Worm (Caenorhabditis elegans) whole organism, young adult: ENCODE measurements around the gene B0310.2.

ENCODE experiments used
- C06A6.2 ChIP-seq: fragments of 200-800 bp; sonication (Bioruptor generic); conservative IDR thresholded peaks from 2 replicates; pipeline ENCODE4 v1.3.6; 2022; ENCODE audit warnings: missing genetic modification characterization, missing compliant biosample characterization
- C17E4.6 ChIP-seq: fragments of 200-800 bp; sonication (Bioruptor generic); IDR thresholded peaks from 2 replicates; pipeline ENCODE4 v1.3.6; 2022; ENCODE audit warnings: missing genetic modification reagents, missing genetic modification characterization, missing compliant biosample characterization
- D2030.7 ChIP-seq: fragments of 200-800 bp; sonication (Bioruptor generic); IDR thresholded peaks from 2 replicates; pipeline ENCODE4 v1.3.6; 2022; ENCODE audit warnings: missing genetic modification reagents, missing genetic modification characterization, missing compliant biosample characterization
- F23B12.7 ChIP-seq: sonication (generic microtip); optimal IDR thresholded peaks from 2 replicates; lab custom pipeline; 2017; ENCODE audit warnings: missing genetic modification characterization, mild to moderate bottlenecking, missing compliant biosample characterization, antibody characterized with exemption, moderate library complexity; ENCODE audit not compliant: insufficient read depth
- F33H1.4 ChIP-seq: fragments of 200-800 bp; sonication (Bioruptor generic); IDR thresholded peaks from 2 replicates; pipeline ENCODE4 v1.3.6; 2022; ENCODE audit warnings: missing genetic modification reagents, missing genetic modification characterization, missing compliant biosample characterization
- F39B2.1 ChIP-seq: fragments of 200-800 bp; sonication (Bioruptor generic); IDR thresholded peaks from 2 replicates; pipeline ENCODE4 v1.3.6; 2022; ENCODE audit warnings: missing genetic modification reagents, missing genetic modification characterization, missing compliant biosample characterization
- F49E8.2 ChIP-seq: sonication (generic microtip); optimal IDR thresholded peaks from 3 replicates; lab custom pipeline; 2017; ENCODE audit warnings: missing genetic modification characterization, mild to moderate bottlenecking, missing compliant biosample characterization, antibody characterized with exemption, moderate library complexity; ENCODE audit not compliant: insufficient read depth
- F55B11.4 ChIP-seq: sonication (generic microtip); optimal IDR thresholded peaks from 2 replicates; lab custom pipeline; 2016; ENCODE audit warnings: missing compliant biosample characterization, missing genetic modification characterization, borderline replicate concordance; ENCODE audit not compliant: insufficient read depth
- T26A5.8 ChIP-seq: sonication (generic microtip); optimal IDR thresholded peaks from 2 replicates; lab custom pipeline; 2016; ENCODE audit warnings: missing genetic modification characterization, missing compliant biosample characterization
- Y53G8AR.9 ChIP-seq: fragments of 200-800 bp; sonication (Bioruptor generic); conservative IDR thresholded peaks from 2 replicates; pipeline ENCODE4 v1.3.6; 2022; ENCODE audit warnings: missing genetic modification reagents, missing genetic modification characterization, missing compliant biosample characterization
- Y95B8A.8 ChIP-seq: fragments of 200-800 bp; sonication (Bioruptor generic); IDR thresholded peaks from 2 replicates; pipeline ENCODE4 v1.3.6; 2022; ENCODE audit warnings: missing genetic modification reagents, missing genetic modification characterization, missing compliant biosample characterization
- akir-1 ChIP-seq: fragments of 200-800 bp; sonication (Bioruptor generic); optimal IDR thresholded peaks from 2 replicates; lab custom pipeline; 2018; ENCODE audit warnings: mild to moderate bottlenecking, missing genetic modification characterization, moderate library complexity, missing compliant biosample characterization
- ama-1 ChIP-seq, 3 experiments: fragments of 150-350 bp in 1 of 3; sonication (generic microtip) in 2 of 3; optimal IDR thresholded peaks; 2 replicates each; lab custom pipeline; 2014 to 2018; ENCODE audit warnings: missing biosample characterization in 2 of 3, missing genetic modification characterization in 2 of 3, missing genetic modification reagents in 2 of 3
- attf-3 ChIP-seq: fragments of 200-800 bp; sonication (Bioruptor generic); conservative IDR thresholded peaks from 2 replicates; pipeline ENCODE4 v1.3.6; 2022; ENCODE audit warnings: missing genetic modification reagents, missing genetic modification characterization, missing compliant biosample characterization
- attf-5 ChIP-seq: fragments of 200-800 bp; sonication (Bioruptor generic); optimal IDR thresholded peaks from 2 replicates; lab custom pipeline; 2018; ENCODE audit warnings: mild to moderate bottlenecking, missing genetic modification characterization, missing compliant biosample characterization
- ceh-100 ChIP-seq: fragments of 200-800 bp; sonication (Bioruptor generic); IDR thresholded peaks from 2 replicates; pipeline ENCODE4 v1.3.6; 2022; ENCODE audit warnings: missing genetic modification reagents, missing genetic modification characterization, missing compliant biosample characterization
- ceh-27 ChIP-seq: fragments of 200-800 bp; sonication (Bioruptor generic); optimal IDR thresholded peaks from 2 replicates; lab custom pipeline; 2018; ENCODE audit warnings: mild to moderate bottlenecking, missing genetic modification characterization, moderate library complexity, missing compliant biosample characterization
- chd-7 ChIP-seq: sonication (generic microtip); optimal IDR thresholded peaks from 2 replicates; lab custom pipeline; 2016; ENCODE audit warnings: mild to moderate bottlenecking, missing genetic modification characterization, moderate library complexity, missing compliant biosample characterization
- die-1 ChIP-seq: sonication (generic microtip); optimal IDR thresholded peaks from 2 replicates; lab custom pipeline; 2016; ENCODE audit warnings: missing genotype, mild to moderate bottlenecking, missing genetic modification characterization, missing compliant biosample characterization
- dpff-1 ChIP-seq: sonication (generic microtip); optimal IDR thresholded peaks from 2 replicates; lab custom pipeline; 2017; ENCODE audit warnings: mild to moderate bottlenecking, missing genetic modification characterization, missing compliant biosample characterization
- dpl-1 ChIP-seq: fragments of 150-350 bp; optimal IDR thresholded peaks from 2 replicates; lab custom pipeline; 2014; ENCODE audit warnings: missing biosample characterization, missing genetic modification reagents, missing genetic modification characterization
- efl-1 ChIP-seq: fragments of 150-350 bp; optimal IDR thresholded peaks from 2 replicates; lab custom pipeline; 2014; ENCODE audit warnings: missing biosample characterization, missing genetic modification reagents, missing genetic modification characterization
- ets-4 ChIP-seq: fragments of 200-800 bp; sonication (Bioruptor generic); optimal IDR thresholded peaks from 2 replicates; lab custom pipeline; 2018; ENCODE audit warnings: mild to moderate bottlenecking, missing genetic modification characterization, missing compliant biosample characterization
- fkh-3 ChIP-seq: sonication (generic microtip); optimal IDR thresholded peaks from 2 replicates; lab custom pipeline; 2016; ENCODE audit warnings: mild to moderate bottlenecking, missing genetic modification characterization, missing compliant biosample characterization
- him-1 ChIP-seq: sonication (generic microtip); optimal IDR thresholded peaks from 2 replicates; lab custom pipeline; 2016; ENCODE audit warnings: missing genotype, missing genetic modification reagents, missing genetic modification characterization, missing compliant biosample characterization
- hlh-12 ChIP-seq: sonication (generic microtip); optimal IDR thresholded peaks from 2 replicates; lab custom pipeline; 2016; ENCODE audit warnings: missing genetic modification characterization, missing compliant biosample characterization
- hlh-26 ChIP-seq: fragments of 200-800 bp; sonication (Bioruptor generic); conservative IDR thresholded peaks from 2 replicates; pipeline ENCODE4 v1.3.6; 2022; ENCODE audit warnings: missing genetic modification reagents, missing genetic modification characterization, missing compliant biosample characterization
- let-526 ChIP-seq: fragments of 200-800 bp; sonication (Bioruptor generic); IDR thresholded peaks from 2 replicates; pipeline ENCODE4 v1.3.6; 2022; ENCODE audit warnings: missing genetic modification reagents, missing genetic modification characterization, missing compliant biosample characterization
- lin-26 ChIP-seq: fragments of 200-800 bp; sonication (Bioruptor generic); IDR thresholded peaks from 2 replicates; pipeline ENCODE4 v1.3.6; 2022; ENCODE audit warnings: missing genetic modification reagents, missing genetic modification characterization, missing compliant biosample characterization
- lin-54 ChIP-seq: fragments of 200-800 bp; sonication (Bioruptor generic); optimal IDR thresholded peaks from 2 replicates; lab custom pipeline; 2018; ENCODE audit warnings: mild to moderate bottlenecking, missing genetic modification characterization, missing compliant biosample characterization
- lsl-1 ChIP-seq: fragments of 200-800 bp; sonication (Bioruptor generic); optimal IDR thresholded peaks from 2 replicates; lab custom pipeline; 2018; ENCODE audit warnings: mild to moderate bottlenecking, missing genetic modification characterization, moderate library complexity, missing compliant biosample characterization
- lsy-27 ChIP-seq: sonication (generic microtip); optimal IDR thresholded peaks from 2 replicates; lab custom pipeline; 2017; ENCODE audit warnings: missing genetic modification characterization, mild to moderate bottlenecking, missing compliant biosample characterization, antibody characterized with exemption, missing genotype, borderline replicate concordance; ENCODE audit not compliant: insufficient read depth
- madf-10 ChIP-seq: sonication (generic microtip); optimal IDR thresholded peaks from 2 replicates; lab custom pipeline; 2016; ENCODE audit warnings: mild to moderate bottlenecking, missing genetic modification characterization, missing compliant biosample characterization
- nfya-2 ChIP-seq: fragments of 200-800 bp; sonication (Bioruptor generic); IDR thresholded peaks from 2 replicates; pipeline ENCODE4 v1.3.6; 2022; ENCODE audit warnings: missing genetic modification reagents, missing genetic modification characterization, missing compliant biosample characterization
- rcor-1 ChIP-seq: fragments of 200-800 bp; sonication (Bioruptor generic); IDR thresholded peaks from 2 replicates; pipeline ENCODE4 v1.3.6; 2022; ENCODE audit warnings: missing genetic modification reagents, missing genetic modification characterization, missing compliant biosample characterization
- repo-1 ChIP-seq: sonication (generic microtip); optimal IDR thresholded peaks from 2 replicates; lab custom pipeline; 2017; ENCODE audit warnings: mild to moderate bottlenecking, missing genetic modification characterization, missing compliant biosample characterization
- rpc-1 ChIP-seq, 2 experiments: fragments of 150-350 bp in 1 of 2; sonication (generic microtip) in 1 of 2; optimal IDR thresholded peaks; 2 replicates each; lab custom pipeline; 2014 to 2018; ENCODE audit warnings: missing biosample characterization in 1 of 2, missing genetic modification characterization in 1 of 2, missing genetic modification reagents in 1 of 2, missing genotype in 1 of 2
- sdz-38 ChIP-seq: sonication (generic microtip); optimal IDR thresholded peaks from 2 replicates; lab custom pipeline; 2016; ENCODE audit warnings: missing genotype, missing genetic modification characterization, missing compliant biosample characterization
- snpc-1.1 ChIP-seq: sonication (generic microtip); optimal IDR thresholded peaks from 2 replicates; lab custom pipeline; 2017; ENCODE audit warnings: missing genetic modification characterization, mild to moderate bottlenecking, missing compliant biosample characterization, antibody characterized with exemption, moderate library complexity, missing genotype, missing genetic modification reagents; ENCODE audit not compliant: insufficient read depth
- snpc-1.3 ChIP-seq: sonication (generic microtip); optimal IDR thresholded peaks from 2 replicates; lab custom pipeline; 2017; ENCODE audit warnings: missing genetic modification characterization, mild to moderate bottlenecking, missing compliant biosample characterization, antibody characterized with exemption, moderate library complexity, missing genotype, missing genetic modification reagents; ENCODE audit not compliant: insufficient read depth
- snpc-3.4 ChIP-seq: sonication (generic microtip); optimal IDR thresholded peaks from 2 replicates; lab custom pipeline; 2017; ENCODE audit warnings: missing genetic modification characterization, mild to moderate bottlenecking, missing compliant biosample characterization, antibody characterized with exemption, moderate library complexity, missing genotype, missing genetic modification reagents
- somi-1 ChIP-seq: fragments of 200-800 bp; sonication (Bioruptor generic); optimal IDR thresholded peaks from 2 replicates; lab custom pipeline; 2018; ENCODE audit warnings: mild to moderate bottlenecking, missing genetic modification characterization, missing compliant biosample characterization
- sptf-2 ChIP-seq: fragments of 200-800 bp; sonication (Bioruptor generic); optimal IDR thresholded peaks from 2 replicates; lab custom pipeline; 2018; ENCODE audit warnings: mild to moderate bottlenecking, missing genetic modification characterization, missing compliant biosample characterization
- unc-62 ChIP-seq: fragments of 150-350 bp; optimal IDR thresholded peaks from 2 replicates; lab custom pipeline; 2014; ENCODE audit warnings: missing biosample characterization, missing genetic modification reagents, missing genetic modification characterization
- ztf-22 ChIP-seq: fragments of 200-800 bp; sonication (Bioruptor generic); optimal IDR thresholded peaks from 2 replicates; lab custom pipeline; 2018; ENCODE audit warnings: mild to moderate bottlenecking, missing genetic modification characterization, moderate library complexity, missing compliant biosample characterization
- ztf-28 ChIP-seq: fragments of 200-800 bp; sonication (Bioruptor generic); IDR thresholded peaks from 2 replicates; pipeline ENCODE4 v1.3.6; 2022; ENCODE audit warnings: missing genetic modification reagents, missing genetic modification characterization, missing compliant biosample characterization
- ztf-3 ChIP-seq: fragments of 200-800 bp; sonication (Bioruptor generic); optimal IDR thresholded peaks from 2 replicates; lab custom pipeline; 2018; ENCODE audit warnings: mild to moderate bottlenecking, missing genetic modification characterization, missing compliant biosample characterization

Gene B0310.2

DNA sequence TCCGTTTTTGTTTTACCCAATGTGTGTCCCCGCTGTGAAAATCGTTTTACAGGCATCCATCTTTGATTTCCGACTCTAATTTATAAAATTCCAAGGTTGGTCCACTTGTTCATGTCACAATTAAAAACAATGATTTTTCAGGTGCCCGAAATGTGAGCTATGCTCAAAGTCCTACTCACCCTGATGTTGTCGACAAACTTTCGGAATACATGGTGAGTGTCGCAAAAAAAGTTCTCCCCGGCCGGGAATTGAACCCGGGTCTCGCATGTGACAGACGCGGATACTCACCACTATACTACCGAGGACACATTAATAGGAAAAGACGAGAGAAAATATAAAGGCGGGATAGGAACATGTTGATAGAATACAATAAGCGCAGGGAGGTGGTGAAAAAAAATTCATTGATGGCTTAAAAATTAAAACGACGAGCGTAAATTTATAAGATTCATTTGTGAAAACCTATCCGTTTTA lies 17.1 kb downstream of the B0310.2 start, which contains the start of gene egl-17 (continued):
- TF ChIP-seq him-1 (tag; lab: Kevin White, UChicago) (peak; percentile 98), snpc-3.4 (peak; percentile 73), dpff-1 (tag; lab: Kevin White, UChicago) (no peak), lin-54 (GFP tag; lab: Kevin White, UChicago) (peak; percentile 65), sptf-2 (peak; percentile 78), ceh-100 (GFP tag; lab: Robert Waterston, UW) (peak; percentile 67; the same call in 1 of the 2 replicates), T26A5.8 (tag; lab: Kevin White, UChicago) (peak; percentile 63), F39B2.1 (GFP tag; lab: Robert Waterston, UW) (no peak), Y53G8AR.9 (GFP tag; lab: Robert Waterston, UW) (peak; percentile 83), die-1 (peak; percentile 94), rpc-1 (optimal IDR thresholded peaks at IDR 0.05; lab: Kevin White, UChicago) (peak; percentile 98), rpc-1 (tag; optimal IDR thresholded peaks at IDR 0.05; lab: Kevin White, UChicago) (peak; percentile 99), unc-62 (GFP tag; lab: Kevin White, UChicago) (no peak), F33H1.4 (GFP tag; lab: Robert Waterston, UW) (0 out of 2 replicates have a peak, but pooled peaks have one; percentile 11), rcor-1 (GFP tag; lab: Robert Waterston, UW) (peak; percentile 87), nfya-2 (0 out of 2 replicates have a peak, but pooled peaks have one; percentile 10), snpc-1.1 (tag; lab: Kevin White, UChicago) (peak; percentile 75), F49E8.2 (tag; lab: Kevin White, UChicago) (no peak), hlh-12 (peak; percentile 79), F55B11.4 (tag; lab: Kevin White, UChicago) (no peak), sdz-38 (tag; lab: Kevin White, UChicago) (peak; percentile 22), repo-1 (tag; lab: Kevin White, UChicago) (peak; percentile 83), hlh-26 (GFP tag; lab: Robert Waterston, UW) (no peak), ztf-22 (GFP tag; lab: Kevin White, UChicago) (peak; percentile 52), D2030.7 (peak; percentile 78), ama-1 (optimal IDR thresholded peaks at IDR 0.05; lab: Kevin White, UChicago) (no peak), ama-1 (GFP tag; optimal IDR thresholded peaks at IDR 0.05; lab: Kevin White, UChicago) (peak; percentile 92 to 96), C17E4.6 (GFP tag; lab: Robert Waterston, UW) (peak; percentile 64; the same call in 1 of the 2 replicates), attf-3 (GFP tag; lab: Robert Waterston, UW) (peak; percentile 44; the same call in 1 of the 2 replicates), let-526 (0 out of 2 replicates have a peak, but pooled peaks have one; percentile 15), lin-26 (GFP tag; lab: Robert Waterston, UW) (peak; percentile 94), ztf-28 (GFP tag; lab: Robert Waterston, UW) (peak; percentile 87), C06A6.2 (GFP tag; lab: Robert Waterston, UW) (peak; percentile 71), dpl-1 (GFP tag; lab: Kevin White, UChicago) (no peak), efl-1 (no peak), akir-1 (GFP tag; lab: Kevin White, UChicago) (no peak), chd-7 (peak; percentile 85), lsy-27 (no peak), lsl-1 (GFP tag; lab: Kevin White, UChicago) (peak; percentile 28)

DNA sequence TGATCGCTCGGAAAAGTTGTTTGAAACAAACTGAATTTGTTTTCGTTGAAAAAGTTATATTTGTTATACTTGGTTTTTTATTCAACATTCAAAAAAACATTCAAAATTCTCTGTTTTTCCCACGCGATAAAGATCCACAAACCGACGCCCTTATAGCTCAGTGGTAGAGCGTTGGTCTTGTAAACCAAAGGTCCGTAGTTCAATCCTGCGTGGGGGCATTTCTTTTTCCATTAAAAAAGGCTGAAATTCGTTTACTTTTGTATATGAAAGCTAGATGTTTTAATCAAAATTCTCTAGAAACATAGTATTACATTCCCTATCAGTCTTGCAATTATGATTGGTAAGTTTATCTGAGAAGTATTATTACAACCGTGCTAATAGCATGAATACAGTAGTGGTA lies 19.1 kb downstream of the B0310.2 start:
- TF ChIP-seq ceh-27 (GFP tag; lab: Kevin White, UChicago) (peak; percentile 16), F23B12.7 (peak; percentile 16), somi-1 (GFP tag; lab: Kevin White, UChicago) (peak; percentile 11), snpc-1.3 (tag; lab: Kevin White, UChicago) (peak; percentile 65), madf-10 (no peak), Y95B8A.8 (GFP tag; lab: Robert Waterston, UW) (no peak), F33H1.4 (GFP tag; lab: Robert Waterston, UW) (no peak), lin-26 (GFP tag; lab: Robert Waterston, UW) (peak; percentile 96), chd-7 (peak; percentile 25), attf-5 (peak; percentile 59), nfya-2 (no peak), ets-4 (GFP tag; lab: Kevin White, UChicago) (no peak), fkh-3 (tag; lab: Kevin White, UChicago) (no peak), ztf-3 (no peak)
